Worm (Caenorhabditis elegans) whole organism, L2 larva: ENCODE data around the gene nhr-202.

Source experiments
- lin-13 ChIP-seq: fragments of 150-350 bp; optimal IDR thresholded peaks from 2 replicates; lab custom pipeline; 2014; ENCODE audit warnings: missing biosample characterization, missing genetic modification reagents, missing genetic modification characterization
- lin-39 ChIP-seq: fragments of 150-350 bp; optimal IDR thresholded peaks from 2 replicates; lab custom pipeline; 2014; ENCODE audit warnings: missing biosample characterization, missing genetic modification reagents, missing genetic modification characterization
- unc-62 ChIP-seq: fragments of 150-350 bp; optimal IDR thresholded peaks from 2 replicates; lab custom pipeline; 2014; ENCODE audit warnings: missing biosample characterization, missing genetic modification reagents, missing genetic modification characterization

ce11 chrV:491432-491831, 29.0 kb downstream of the nhr-202 start, which contains the start of gene str-196:
- no peak for TF ChIP-seq unc-62 (GFP tag; lab: Kevin White, UChicago)
- no peak for TF ChIP-seq lin-39 (tag; lab: Kevin White, UChicago)
- no peak for TF ChIP-seq lin-13 (GFP tag; lab: Kevin White, UChicago)
